Worm (Caenorhabditis elegans) whole organism, young adult: ENCODE data around the gene Y66D12A.11.

ENCODE experiments used
- B0261.1 ChIP-seq: sonication (generic microtip); optimal IDR thresholded peaks from 2 replicates; lab custom pipeline; 2016; ENCODE audit warnings: mild to moderate bottlenecking, missing genetic modification characterization, moderate library complexity, missing compliant biosample characterization
- B0336.3 ChIP-seq: fragments of 200-800 bp; sonication (Bioruptor generic); IDR thresholded peaks from 2 replicates; pipeline ENCODE4 v1.3.6; 2022; ENCODE audit warnings: missing genetic modification characterization, missing compliant biosample characterization
- C17E4.6 ChIP-seq: fragments of 200-800 bp; sonication (Bioruptor generic); IDR thresholded peaks from 2 replicates; pipeline ENCODE4 v1.3.6; 2022; ENCODE audit warnings: missing genetic modification reagents, missing genetic modification characterization, missing compliant biosample characterization
- D2030.7 ChIP-seq: fragments of 200-800 bp; sonication (Bioruptor generic); IDR thresholded peaks from 2 replicates; pipeline ENCODE4 v1.3.6; 2022; ENCODE audit warnings: missing genetic modification reagents, missing genetic modification characterization, missing compliant biosample characterization
- F22D6.2 ChIP-seq: sonication (generic microtip); optimal IDR thresholded peaks from 2 replicates; lab custom pipeline; 2016; ENCODE audit warnings: mild to moderate bottlenecking, missing genetic modification characterization, missing compliant biosample characterization
- F33H1.4 ChIP-seq: fragments of 200-800 bp; sonication (Bioruptor generic); IDR thresholded peaks from 2 replicates; pipeline ENCODE4 v1.3.6; 2022; ENCODE audit warnings: missing genetic modification reagents, missing genetic modification characterization, missing compliant biosample characterization
- F37B4.10 ChIP-seq: fragments of 200-800 bp; sonication (Bioruptor generic); IDR thresholded peaks from 2 replicates; pipeline ENCODE4 v1.3.6; 2022; ENCODE audit warnings: missing genetic modification characterization, missing compliant biosample characterization
- K12H6.12 ChIP-seq: fragments of 200-800 bp; sonication (Bioruptor generic); optimal IDR thresholded peaks from 2 replicates; lab custom pipeline; 2018; ENCODE audit warnings: mild to moderate bottlenecking, missing genetic modification characterization, missing compliant biosample characterization
- T26A5.8 ChIP-seq: sonication (generic microtip); optimal IDR thresholded peaks from 2 replicates; lab custom pipeline; 2016; ENCODE audit warnings: missing genetic modification characterization, missing compliant biosample characterization
- Y67H2A.10 ChIP-seq: fragments of 200-800 bp; sonication (Bioruptor generic); conservative IDR thresholded peaks from 2 replicates; pipeline ENCODE4 v1.3.6; 2022; ENCODE audit warnings: missing genetic modification reagents, missing genetic modification characterization, missing compliant biosample characterization
- Y95B8A.8 ChIP-seq: fragments of 200-800 bp; sonication (Bioruptor generic); IDR thresholded peaks from 2 replicates; pipeline ENCODE4 v1.3.6; 2022; ENCODE audit warnings: missing genetic modification reagents, missing genetic modification characterization, missing compliant biosample characterization
- ama-1 ChIP-seq, 3 experiments: fragments of 150-350 bp in 1 of 3; sonication (generic microtip) in 2 of 3; optimal IDR thresholded peaks; 2 replicates each; lab custom pipeline; 2014 to 2018; ENCODE audit warnings: missing biosample characterization in 2 of 3, missing genetic modification characterization in 2 of 3, missing genetic modification reagents in 2 of 3
- aptf-2 ChIP-seq: fragments of 200-800 bp; sonication (Bioruptor generic); conservative IDR thresholded peaks from 2 replicates; pipeline ENCODE4 v1.3.6; 2022; ENCODE audit warnings: missing genetic modification reagents, missing genetic modification characterization, missing compliant biosample characterization
- athp-1 ChIP-seq: sonication (generic microtip); optimal IDR thresholded peaks from 2 replicates; lab custom pipeline; 2017; ENCODE audit warnings: mild to moderate bottlenecking, missing genetic modification characterization, missing compliant biosample characterization
- cebp-2 ChIP-seq: fragments of 200-800 bp; sonication (Bioruptor generic); IDR thresholded peaks from 2 replicates; pipeline ENCODE4 v1.3.6; 2022; ENCODE audit warnings: missing genetic modification characterization, missing compliant biosample characterization
- ceh-100 ChIP-seq: fragments of 200-800 bp; sonication (Bioruptor generic); IDR thresholded peaks from 2 replicates; pipeline ENCODE4 v1.3.6; 2022; ENCODE audit warnings: missing genetic modification reagents, missing genetic modification characterization, missing compliant biosample characterization
- ceh-79 ChIP-seq: sonication (generic microtip); optimal IDR thresholded peaks from 2 replicates; lab custom pipeline; 2017; ENCODE audit warnings: mild to moderate bottlenecking, missing genetic modification characterization, missing compliant biosample characterization
- egl-44 ChIP-seq: fragments of 200-800 bp; sonication (Bioruptor generic); IDR thresholded peaks from 2 replicates; pipeline ENCODE4 v1.3.6; 2022; ENCODE audit warnings: missing genetic modification reagents, missing genetic modification characterization, missing compliant biosample characterization
- fkh-3 ChIP-seq: sonication (generic microtip); optimal IDR thresholded peaks from 2 replicates; lab custom pipeline; 2016; ENCODE audit warnings: mild to moderate bottlenecking, missing genetic modification characterization, missing compliant biosample characterization
- hmg-1.2 ChIP-seq: fragments of 200-800 bp; sonication (Bioruptor generic); IDR thresholded peaks from 2 replicates; pipeline ENCODE4 v1.3.6; 2022; ENCODE audit warnings: missing genetic modification reagents, missing genetic modification characterization, missing compliant biosample characterization
- lin-26 ChIP-seq: fragments of 200-800 bp; sonication (Bioruptor generic); IDR thresholded peaks from 2 replicates; pipeline ENCODE4 v1.3.6; 2022; ENCODE audit warnings: missing genetic modification reagents, missing genetic modification characterization, missing compliant biosample characterization
- lsy-27 ChIP-seq: sonication (generic microtip); optimal IDR thresholded peaks from 2 replicates; lab custom pipeline; 2017; ENCODE audit warnings: missing genetic modification characterization, mild to moderate bottlenecking, missing compliant biosample characterization, antibody characterized with exemption, missing genotype, borderline replicate concordance; ENCODE audit not compliant: insufficient read depth
- madf-3 ChIP-seq: fragments of 200-800 bp; sonication (Bioruptor generic); IDR thresholded peaks from 2 replicates; pipeline ENCODE4 v1.3.6; 2022; ENCODE audit warnings: missing genetic modification reagents, missing genetic modification characterization, missing compliant biosample characterization
- madf-6 ChIP-seq: fragments of 200-800 bp; sonication (Bioruptor generic); IDR thresholded peaks from 2 replicates; pipeline ENCODE4 v1.3.6; 2022; ENCODE audit warnings: missing genetic modification reagents, missing genetic modification characterization, missing compliant biosample characterization
- mcd-1 ChIP-seq: fragments of 200-800 bp; sonication (Bioruptor generic); IDR thresholded peaks from 2 replicates; pipeline ENCODE4 v1.3.6; 2022; ENCODE audit warnings: missing genetic modification reagents, missing genetic modification characterization, missing compliant biosample characterization
- nfyb-1 ChIP-seq: fragments of 200-800 bp; sonication (Bioruptor generic); IDR thresholded peaks from 2 replicates; pipeline ENCODE4 v1.3.6; 2022; ENCODE audit warnings: missing genetic modification reagents, missing genetic modification characterization, missing compliant biosample characterization
- nhr-120 ChIP-seq: fragments of 200-800 bp; sonication (Bioruptor generic); IDR thresholded peaks from 2 replicates; pipeline ENCODE4 v1.3.6; 2022; ENCODE audit warnings: missing genetic modification characterization, missing compliant biosample characterization
- nhr-179 ChIP-seq: sonication (generic microtip); optimal IDR thresholded peaks from 2 replicates; lab custom pipeline; 2016; ENCODE audit warnings: mild to moderate bottlenecking, missing genetic modification characterization, missing compliant biosample characterization
- nhr-27 ChIP-seq: fragments of 200-800 bp; sonication (Bioruptor generic); optimal IDR thresholded peaks from 2 replicates; lab custom pipeline; 2018; ENCODE audit warnings: mild to moderate bottlenecking, missing genetic modification characterization, moderate library complexity, missing compliant biosample characterization
- repo-1 ChIP-seq: sonication (generic microtip); optimal IDR thresholded peaks from 2 replicates; lab custom pipeline; 2017; ENCODE audit warnings: mild to moderate bottlenecking, missing genetic modification characterization, missing compliant biosample characterization
- rpc-1 ChIP-seq, 2 experiments: fragments of 150-350 bp in 1 of 2; sonication (generic microtip) in 1 of 2; optimal IDR thresholded peaks; 2 replicates each; lab custom pipeline; 2014 to 2018; ENCODE audit warnings: missing biosample characterization in 1 of 2, missing genetic modification characterization in 1 of 2, missing genetic modification reagents in 1 of 2, missing genotype in 1 of 2
- snpc-1.1 ChIP-seq: sonication (generic microtip); optimal IDR thresholded peaks from 2 replicates; lab custom pipeline; 2017; ENCODE audit warnings: missing genetic modification characterization, mild to moderate bottlenecking, missing compliant biosample characterization, antibody characterized with exemption, moderate library complexity, missing genotype, missing genetic modification reagents; ENCODE audit not compliant: insufficient read depth
- snpc-3.4 ChIP-seq: sonication (generic microtip); optimal IDR thresholded peaks from 2 replicates; lab custom pipeline; 2017; ENCODE audit warnings: missing genetic modification characterization, mild to moderate bottlenecking, missing compliant biosample characterization, antibody characterized with exemption, moderate library complexity, missing genotype, missing genetic modification reagents
- tbp1 ChIP-seq: fragments of 200-800 bp; sonication (Bioruptor generic); optimal IDR thresholded peaks from 2 replicates; lab custom pipeline; 2018; ENCODE audit warnings: mild to moderate bottlenecking, missing genetic modification characterization, missing compliant biosample characterization
- tbx-9 ChIP-seq: sonication (generic microtip); optimal IDR thresholded peaks from 2 replicates; lab custom pipeline; 2016; ENCODE audit warnings: borderline replicate concordance, missing genetic modification characterization, inconsistent platforms, missing compliant biosample characterization
- unc-130 ChIP-seq: sonication (generic microtip); optimal IDR thresholded peaks from 2 replicates; lab custom pipeline; 2016; ENCODE audit warnings: missing genetic modification reagents, missing genetic modification characterization, missing compliant biosample characterization
- zim-3 ChIP-seq: sonication (generic microtip); optimal IDR thresholded peaks from 2 replicates; lab custom pipeline; 2017; ENCODE audit warnings: mild to moderate bottlenecking, missing genetic modification characterization, moderate library complexity, missing compliant biosample characterization
- ztf-25 ChIP-seq: fragments of 200-800 bp; sonication (Bioruptor generic); IDR thresholded peaks from 2 replicates; pipeline ENCODE4 v1.3.6; 2022; ENCODE audit warnings: missing genetic modification reagents, missing genetic modification characterization, missing compliant biosample characterization

Gene Y66D12A.11

ce11 chrIII:11589311-11589710 is 26.0 kb downstream of the Y66D12A.11 start:
- no peak for TF ChIP-seq athp-1
- TF ChIP-seq ama-1 (optimal IDR thresholded peaks at IDR 0.05; lab: Kevin White, UChicago): no peak
- TF ChIP-seq ama-1 (GFP tag; optimal IDR thresholded peaks at IDR 0.05; lab: Kevin White, UChicago): no peak
- TF ChIP-seq nhr-179 (tag; lab: Kevin White, UChicago): no peak

- TF ChIP-seq ceh-100 (GFP tag; lab: Robert Waterston, UW): peak; percentile 85
- peak; percentile 72 for TF ChIP-seq mcd-1
- no peak for TF ChIP-seq B0336.3 (GFP tag; lab: Robert Waterston, UW)
Measured at ce11 chrIII:11590255-11590654, 27.0 kb downstream of the Y66D12A.11 start.

- TF ChIP-seq ceh-79 (tag; lab: Kevin White, UChicago): no peak
- TF ChIP-seq aptf-2 (GFP tag; lab: Robert Waterston, UW): no peak
- TF ChIP-seq athp-1: no peak
- no peak for TF ChIP-seq mcd-1
- TF ChIP-seq C17E4.6 (GFP tag; lab: Robert Waterston, UW): no peak
- no peak for TF ChIP-seq nhr-27
- TF ChIP-seq tbp1 (GFP tag; lab: Kevin White, UChicago): no peak
- TF ChIP-seq B0336.3 (GFP tag; lab: Robert Waterston, UW): no peak
- TF ChIP-seq T26A5.8 (tag; lab: Kevin White, UChicago): no peak
- no peak for TF ChIP-seq Y95B8A.8 (GFP tag; lab: Robert Waterston, UW)
- no peak for TF ChIP-seq lsy-27
- no peak for TF ChIP-seq repo-1 (tag; lab: Kevin White, UChicago)
- TF ChIP-seq F22D6.2 (tag; lab: Kevin White, UChicago): no peak
- no peak for TF ChIP-seq F37B4.10
- TF ChIP-seq snpc-1.1 (tag; lab: Kevin White, UChicago): no peak
- TF ChIP-seq unc-130 (GFP tag; lab: Kevin White, UChicago): no peak
- no peak for TF ChIP-seq K12H6.12 (tag; lab: Kevin White, UChicago)
- TF ChIP-seq, all 124 proteins: peak for 0
Measured at ce11 chrIII:11592096-11592495, 28.8 kb downstream of the Y66D12A.11 start.

ce11 chrIII:11607870-11608269 is 44.6 kb downstream of the Y66D12A.11 start, which contains the start of gene Y66D12A.1:
Gene Y66D12A.1 (plus strand): TSS chrIII:11608170.
- TF ChIP-seq cebp-2 (GFP tag; lab: Robert Waterston, UW) (no peak), K12H6.12 (tag; lab: Kevin White, UChicago) (no peak), zim-3 (tag; lab: Kevin White, UChicago) (no peak), fkh-3 (tag; lab: Kevin White, UChicago) (no peak), nhr-179 (tag; lab: Kevin White, UChicago) (no peak), B0336.3 (GFP tag; lab: Robert Waterston, UW) (no peak), F33H1.4 (GFP tag; lab: Robert Waterston, UW) (no peak), hmg-1.2 (no peak), lsy-27 (no peak), F37B4.10 (no peak), snpc-3.4 (tag; lab: Kevin White, UChicago) (no peak), tbx-9 (no peak), Y67H2A.10 (GFP tag; lab: Robert Waterston, UW) (no peak)

- TF ChIP-seq D2030.7 (GFP tag; lab: Robert Waterston, UW) (peak; percentile 49; the same call in 1 of the 2 replicates), nhr-120 (GFP tag; lab: Robert Waterston, UW) (0 out of 2 replicates have a peak, but pooled peaks have one; percentile 31), hmg-1.2 (peak; percentile 33; the same call in 1 of the 2 replicates), madf-6 (GFP tag; lab: Robert Waterston, UW) (peak; percentile 51), B0261.1 (peak; percentile 43), lin-26 (GFP tag; lab: Robert Waterston, UW) (peak; percentile 83), Y95B8A.8 (GFP tag; lab: Robert Waterston, UW) (0 out of 2 replicates have a peak, but pooled peaks have one; percentile 43), egl-44 (GFP tag; lab: Robert Waterston, UW) (peak; percentile 73; the same call in 1 of the 2 replicates), rpc-1 (optimal IDR thresholded peaks at IDR 0.05; lab: Kevin White, UChicago) (peak; percentile 19), rpc-1 (tag; optimal IDR thresholded peaks at IDR 0.05; lab: Kevin White, UChicago) (peak; percentile 64), tbp1 (GFP tag; lab: Kevin White, UChicago) (peak; percentile 72), madf-3 (GFP tag; lab: Robert Waterston, UW) (0 out of 2 replicates have a peak, but pooled peaks have one; percentile 4), ceh-100 (GFP tag; lab: Robert Waterston, UW) (0 out of 2 replicates have a peak, but pooled peaks have one; percentile 13), nfyb-1 (GFP tag; lab: Robert Waterston, UW) (0 out of 2 replicates have a peak, but pooled peaks have one; percentile 40), ztf-25 (GFP tag; lab: Robert Waterston, UW) (peak; percentile 55; the same call in 1 of the 2 replicates)
Measured at ce11 chrIII:11608970-11609369, 45.7 kb downstream of the Y66D12A.11 start.
